Worm (Caenorhabditis elegans) whole organism, early embryonic: ENCODE results near the gene spp-1.
A peak's percentile ranks its signal among the peaks of the same experiment; 100 is the strongest.

Experiments used
- B0310.2 ChIP-seq: sonication (generic microtip); optimal IDR thresholded peaks from 2 replicates; lab custom pipeline; 2016; ENCODE audit warnings: mild to moderate bottlenecking, missing genetic modification characterization, missing compliant biosample characterization
- F13C5.2 ChIP-seq: sonication (generic microtip); optimal IDR thresholded peaks from 2 replicates; lab custom pipeline; 2017; ENCODE audit warnings: mild to moderate bottlenecking, missing genetic modification characterization, inconsistent platforms, missing compliant biosample characterization
- aly-1 ChIP-seq: sonication (generic microtip); optimal IDR thresholded peaks from 2 replicates; lab custom pipeline; 2016; ENCODE audit warnings: missing genetic modification characterization, missing compliant biosample characterization
- ama-1 ChIP-seq: fragments of 150-350 bp; optimal IDR thresholded peaks from 2 replicates; lab custom pipeline; 2014
- ceh-13 ChIP-seq: fragments of 200-800 bp; sonication (Bioruptor generic); optimal IDR thresholded peaks from 2 replicates; lab custom pipeline; 2018; ENCODE audit warnings: mild to moderate bottlenecking, missing genetic modification characterization, missing compliant biosample characterization
- ceh-36 ChIP-seq: sonication (generic microtip); optimal IDR thresholded peaks from 2 replicates; lab custom pipeline; 2016; ENCODE audit warnings: missing genetic modification characterization, inconsistent platforms, missing compliant biosample characterization
- ets-7 ChIP-seq: sonication (generic microtip); optimal IDR thresholded peaks from 2 replicates; lab custom pipeline; 2016; ENCODE audit warnings: missing genotype, missing genetic modification characterization, missing compliant biosample characterization
- flt-1 ChIP-seq: fragments of 200-800 bp; sonication (Bioruptor generic); IDR thresholded peaks from 2 replicates; pipeline ENCODE4 v1.3.6; 2022; ENCODE audit warnings: missing genetic modification characterization, missing compliant biosample characterization
- hmbx-1 ChIP-seq: sonication (generic microtip); optimal IDR thresholded peaks from 2 replicates; lab custom pipeline; 2016; ENCODE audit warnings: mild to moderate bottlenecking, missing genetic modification characterization, missing compliant biosample characterization
- hmg-4 ChIP-seq: fragments of 200-800 bp; sonication (Bioruptor generic); optimal IDR thresholded peaks from 2 replicates; lab custom pipeline; 2018; ENCODE audit warnings: mild to moderate bottlenecking, missing genetic modification characterization, missing compliant biosample characterization
- hnd-1 ChIP-seq: sonication (generic microtip); optimal IDR thresholded peaks from 2 replicates; lab custom pipeline; 2016; ENCODE audit warnings: missing genetic modification characterization, missing compliant biosample characterization
- pes-1 ChIP-seq: fragments of 200-800 bp; sonication (Bioruptor generic); IDR thresholded peaks from 2 replicates; pipeline ENCODE4 v1.3.6; 2022; ENCODE audit warnings: missing genetic modification reagents, missing genetic modification characterization, missing compliant biosample characterization
- scrt-1 ChIP-seq: fragments of 200-800 bp; sonication (Bioruptor generic); IDR thresholded peaks from 2 replicates; pipeline ENCODE4 v1.3.6; 2022; ENCODE audit warnings: missing genetic modification characterization, missing compliant biosample characterization
- sea-1 ChIP-seq: fragments of 200-800 bp; sonication (Bioruptor generic); conservative IDR thresholded peaks from 2 replicates; pipeline ENCODE4 v1.3.6; 2022; ENCODE audit warnings: missing genetic modification characterization, missing compliant biosample characterization
- tbx-11 ChIP-seq: fragments of 200-800 bp; sonication (Bioruptor generic); IDR thresholded peaks from 2 replicates; pipeline ENCODE4 v1.3.6; 2022; ENCODE audit warnings: missing genetic modification characterization, missing compliant biosample characterization
- tbx-37 ChIP-seq: fragments of 200-800 bp; sonication (Bioruptor generic); conservative IDR thresholded peaks from 2 replicates; pipeline ENCODE4 v1.3.6; 2022; ENCODE audit warnings: missing genetic modification reagents, missing genetic modification characterization, missing compliant biosample characterization
- tra-4 ChIP-seq: sonication (generic microtip); optimal IDR thresholded peaks from 2 replicates; lab custom pipeline; 2017; ENCODE audit warnings: missing genetic modification characterization, missing compliant biosample characterization

Gene spp-1

DNA sequence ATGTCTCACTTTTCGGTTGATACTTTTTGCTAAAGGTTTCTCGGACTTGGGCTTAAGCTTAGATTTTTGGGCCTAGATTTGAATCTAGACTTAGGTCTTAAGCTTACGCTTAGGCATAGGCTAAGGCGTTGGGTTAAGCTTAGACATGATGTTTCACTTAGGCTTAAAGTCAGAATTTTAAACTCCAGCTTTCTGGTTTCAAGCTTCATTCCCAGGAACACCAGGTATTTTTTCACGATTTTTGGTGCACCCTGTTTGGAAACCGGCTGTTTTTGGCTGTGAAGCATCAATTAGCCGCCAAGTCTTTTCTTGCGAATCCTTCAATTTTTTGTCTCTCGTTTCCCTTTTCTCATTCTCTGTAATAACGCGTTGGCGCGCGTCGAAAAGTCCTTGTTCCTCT is 18.4 kb upstream of the spp-1 start:
- TF ChIP-seq aly-1 (tag; lab: Kevin White, UChicago) (no peak), pes-1 (GFP tag; lab: Robert Waterston, UW) (no peak), F13C5.2 (tag; lab: Kevin White, UChicago) (no peak), tra-4 (tag; lab: Kevin White, UChicago) (no peak), ceh-36 (no peak), tbx-37 (GFP tag; lab: Robert Waterston, UW) (0 out of 2 replicates have a peak, but pooled peaks have one; percentile 2), hmg-4 (GFP tag; lab: Kevin White, UChicago) (no peak)

DNA sequence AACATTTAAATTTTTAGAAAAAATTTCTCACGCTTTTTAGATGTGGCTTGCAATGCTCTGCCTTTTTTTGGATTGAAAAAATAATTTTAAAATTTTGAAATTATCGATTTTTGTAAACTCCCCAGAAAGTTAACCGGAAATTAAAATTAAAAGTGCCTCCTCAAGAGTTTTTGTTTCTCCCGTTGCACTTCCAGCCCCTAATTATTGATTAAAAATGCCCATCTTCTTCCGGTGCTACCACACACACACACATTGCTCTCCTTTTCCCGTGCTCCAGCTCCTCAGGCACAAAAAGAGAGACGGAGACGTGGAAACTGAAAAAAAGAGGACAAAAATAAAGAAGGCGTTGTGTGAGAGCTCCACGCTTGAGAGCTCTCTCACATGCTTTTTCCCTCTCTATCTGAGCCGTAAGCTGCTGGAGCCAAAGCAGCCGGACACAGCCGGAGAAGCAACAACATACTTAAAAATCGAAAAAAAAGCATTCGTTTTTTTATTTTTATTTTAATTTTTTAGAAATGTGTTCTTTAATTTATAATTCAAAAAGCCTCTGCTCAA is 12.0 kb upstream of the spp-1 start:
- no peak for TF ChIP-seq B0310.2
- no peak for TF ChIP-seq tbx-11
- no peak for TF ChIP-seq hmg-4 (GFP tag; lab: Kevin White, UChicago)
- no peak for TF ChIP-seq scrt-1 (GFP tag; lab: Robert Waterston, UW)
- TF ChIP-seq F13C5.2 (tag; lab: Kevin White, UChicago) = no peak
- TF ChIP-seq sea-1 (GFP tag; lab: Robert Waterston, UW) = 0 out of 2 replicates have a peak, but pooled peaks have one; percentile 30
- TF ChIP-seq ama-1 = no peak

DNA sequence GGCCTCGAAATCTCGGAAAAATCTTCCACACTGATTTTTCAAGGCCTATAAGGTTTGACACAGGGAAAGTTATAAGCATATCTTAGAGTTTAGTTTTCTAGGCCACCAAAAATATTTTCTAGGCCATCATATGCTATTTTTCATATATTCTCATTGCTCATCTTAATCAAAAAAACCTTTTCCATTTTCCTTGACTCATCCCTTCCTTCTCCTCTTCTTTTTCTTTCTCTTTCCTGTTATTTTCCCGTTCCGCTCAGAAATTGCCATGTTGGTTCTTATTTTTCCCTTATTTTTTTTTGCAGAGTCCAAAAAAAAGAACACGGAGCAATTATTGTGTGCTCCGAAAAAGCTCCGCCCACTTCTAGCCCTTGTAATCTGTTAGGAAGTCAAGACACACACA is 9.2 kb upstream of the spp-1 start, which contains the start of gene tbc-8:
tbc-8 (plus strand) TSS at position 301 of the 400 bp plus-strand sequence.
- TF ChIP-seq tbx-37 (GFP tag; lab: Robert Waterston, UW) (no peak), ets-7 (no peak), ceh-36 (no peak), flt-1 (no peak), ceh-13 (no peak), ama-1 (no peak), sea-1 (GFP tag; lab: Robert Waterston, UW) (no peak)

DNA sequence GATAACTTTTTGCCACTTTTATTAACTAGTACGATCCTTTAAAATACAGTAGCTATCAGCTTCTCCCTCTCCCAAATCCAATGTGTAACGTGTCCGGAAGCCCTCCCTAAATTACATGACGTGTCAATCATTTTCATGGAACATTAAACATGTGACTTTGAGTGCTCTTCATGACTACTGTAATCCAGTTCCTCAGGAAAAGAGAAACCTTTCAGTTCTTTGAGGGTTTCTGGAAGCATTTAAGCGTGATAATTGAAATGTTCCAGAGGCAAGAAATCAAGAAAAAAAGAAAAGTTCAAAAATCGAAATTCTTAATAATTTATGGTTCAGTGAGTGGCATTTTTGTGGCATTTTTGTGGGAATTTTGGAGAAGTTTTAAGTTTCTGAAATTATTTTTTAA is 7.5 kb upstream of the spp-1 start:
- no peak for TF ChIP-seq tra-4 (tag; lab: Kevin White, UChicago)
- TF ChIP-seq scrt-1 (GFP tag; lab: Robert Waterston, UW) = no peak
- TF ChIP-seq B0310.2 = no peak
- TF ChIP-seq F13C5.2 (tag; lab: Kevin White, UChicago) = no peak
- no peak for TF ChIP-seq flt-1
- TF ChIP-seq sea-1 (GFP tag; lab: Robert Waterston, UW) = no peak
- no peak for TF ChIP-seq hmg-4 (GFP tag; lab: Kevin White, UChicago)
- no peak for TF ChIP-seq ceh-36
- TF ChIP-seq aly-1 (tag; lab: Kevin White, UChicago) = no peak
- TF ChIP-seq hnd-1 (tag; lab: Kevin White, UChicago) = no peak
- TF ChIP-seq tbx-37 (GFP tag; lab: Robert Waterston, UW) = no peak
- TF ChIP-seq ceh-13 = no peak
- TF ChIP-seq ets-7 = no peak
- TF ChIP-seq tbx-11 = no peak
- no peak for TF ChIP-seq pes-1 (GFP tag; lab: Robert Waterston, UW)
- no peak for TF ChIP-seq ama-1
- TF ChIP-seq hmbx-1 (tag; lab: Kevin White, UChicago) = no peak

DNA sequence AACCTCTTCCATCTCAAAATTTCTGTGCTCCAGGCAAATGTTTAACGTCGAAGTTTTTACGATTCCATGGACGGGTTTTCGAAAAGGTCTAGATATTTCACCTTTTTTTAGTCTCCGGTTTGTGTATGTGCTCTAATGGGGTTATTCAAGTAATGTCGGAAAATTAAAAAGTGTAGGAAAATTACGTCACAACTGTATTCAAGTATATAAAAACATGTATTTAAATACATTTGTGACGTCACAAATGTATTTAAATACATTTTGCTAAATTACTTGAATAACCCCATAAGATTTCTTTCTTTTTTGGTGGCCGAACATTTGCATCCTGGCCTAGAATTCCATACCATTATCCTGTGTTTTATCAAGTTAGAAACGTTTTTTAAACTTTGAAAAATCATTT is 6.0 kb upstream of the spp-1 start:
- TF ChIP-seq aly-1 (tag; lab: Kevin White, UChicago) = no peak
- no peak for TF ChIP-seq tbx-37 (GFP tag; lab: Robert Waterston, UW)
- TF ChIP-seq pes-1 (GFP tag; lab: Robert Waterston, UW) = no peak
- no peak for TF ChIP-seq hmbx-1 (tag; lab: Kevin White, UChicago)
- no peak for TF ChIP-seq flt-1
- no peak for TF ChIP-seq ceh-13
- no peak for TF ChIP-seq F13C5.2 (tag; lab: Kevin White, UChicago)
- no peak for TF ChIP-seq B0310.2
- TF ChIP-seq hnd-1 (tag; lab: Kevin White, UChicago) = no peak
- TF ChIP-seq ama-1 = no peak
- no peak for TF ChIP-seq tra-4 (tag; lab: Kevin White, UChicago)

DNA sequence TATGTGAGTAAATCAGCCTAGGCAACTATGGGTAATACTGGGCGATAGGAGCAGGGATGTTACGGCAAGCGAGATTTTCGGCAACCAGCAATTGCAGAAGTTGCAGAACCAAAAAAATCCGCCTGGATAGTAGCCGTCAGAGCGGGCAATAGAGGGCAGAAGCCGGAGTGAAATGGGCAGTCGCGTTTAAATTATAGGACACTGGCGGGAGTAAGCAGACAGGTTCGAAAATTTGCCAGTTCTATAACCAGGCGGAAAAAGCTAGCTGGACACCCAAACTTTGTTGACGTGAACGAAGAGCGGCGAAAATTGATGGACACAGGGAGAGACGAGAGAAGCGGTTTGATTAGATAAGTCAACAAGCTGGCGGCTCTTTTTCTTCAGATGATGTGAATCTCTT is 4.4 kb upstream of the spp-1 start:
- TF ChIP-seq aly-1 (tag; lab: Kevin White, UChicago) (no peak), hmbx-1 (tag; lab: Kevin White, UChicago) (no peak), hmg-4 (GFP tag; lab: Kevin White, UChicago) (no peak), tbx-37 (GFP tag; lab: Robert Waterston, UW) (no peak), hnd-1 (tag; lab: Kevin White, UChicago) (no peak), ets-7 (no peak), F13C5.2 (tag; lab: Kevin White, UChicago) (no peak), tbx-11 (no peak), ama-1 (no peak), ceh-13 (no peak), tra-4 (tag; lab: Kevin White, UChicago) (no peak), pes-1 (GFP tag; lab: Robert Waterston, UW) (no peak), ceh-36 (no peak), scrt-1 (GFP tag; lab: Robert Waterston, UW) (no peak), sea-1 (GFP tag; lab: Robert Waterston, UW) (no peak), B0310.2 (no peak)

DNA sequence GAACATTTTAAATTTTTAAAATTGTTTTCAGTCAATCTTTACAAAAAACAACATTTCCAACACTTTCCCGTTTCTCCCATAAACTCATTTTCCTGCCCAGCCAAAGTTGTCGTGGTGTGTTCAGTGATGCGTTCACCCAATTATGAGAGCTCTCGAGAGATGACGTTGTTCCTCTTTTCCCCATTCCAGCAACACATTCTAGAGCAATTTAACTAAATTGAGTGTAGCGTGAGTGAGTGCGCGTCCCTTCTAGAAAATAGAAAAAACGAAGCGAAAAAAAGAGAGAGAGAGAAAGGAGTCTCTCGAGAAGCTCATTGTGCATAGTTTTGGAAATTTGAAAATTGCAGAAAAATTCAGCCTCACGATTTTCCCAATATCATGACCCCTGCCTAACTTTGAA is 3.3 kb upstream of the spp-1 start:
- TF ChIP-seq scrt-1 (GFP tag; lab: Robert Waterston, UW) = no peak
- TF ChIP-seq tbx-11 = no peak
- TF ChIP-seq hnd-1 (tag; lab: Kevin White, UChicago) = no peak
- TF ChIP-seq hmbx-1 (tag; lab: Kevin White, UChicago) = no peak
- TF ChIP-seq flt-1 = no peak
- no peak for TF ChIP-seq B0310.2
- no peak for TF ChIP-seq hmg-4 (GFP tag; lab: Kevin White, UChicago)
- TF ChIP-seq aly-1 (tag; lab: Kevin White, UChicago) = no peak
- TF ChIP-seq ets-7 = no peak
- TF ChIP-seq ceh-13 = no peak
- TF ChIP-seq pes-1 (GFP tag; lab: Robert Waterston, UW) = no peak
- no peak for TF ChIP-seq tra-4 (tag; lab: Kevin White, UChicago)
- TF ChIP-seq tbx-37 (GFP tag; lab: Robert Waterston, UW) = no peak
- no peak for TF ChIP-seq ama-1
- TF ChIP-seq ceh-36 = no peak
